Worm (Caenorhabditis elegans) whole organism, L4 larva: ENCODE data around the gene T19B10.2.

Source experiments
- ceh-28 ChIP-seq: fragments of 150-350 bp; optimal IDR thresholded peaks from 2 replicates; lab custom pipeline; 2014; ENCODE audit warnings: missing biosample characterization, missing genetic modification reagents, missing genetic modification characterization
- dpl-1 ChIP-seq: fragments of 150-350 bp; optimal IDR thresholded peaks from 2 replicates; lab custom pipeline; 2014; ENCODE audit warnings: missing biosample characterization, missing genetic modification reagents, missing genetic modification characterization
- lin-39 ChIP-seq: fragments of 150-350 bp; optimal IDR thresholded peaks from 2 replicates; lab custom pipeline; 2014; ENCODE audit warnings: missing biosample characterization, missing genetic modification reagents, missing genetic modification characterization
- mdl-1 ChIP-seq, 2 experiments: fragments of 150-350 bp in 1 of 2; sonication (generic microtip) in 1 of 2; optimal IDR thresholded peaks; 2 replicates each; lab custom pipeline; 2014 to 2017; ENCODE audit warnings: missing biosample characterization in 2 of 2, missing genetic modification characterization in 2 of 2
- pqm-1 ChIP-seq: sonication (generic microtip); optimal IDR thresholded peaks from 2 replicates; lab custom pipeline; 2017; ENCODE audit warnings: missing biosample characterization, missing genetic modification characterization

DNA sequence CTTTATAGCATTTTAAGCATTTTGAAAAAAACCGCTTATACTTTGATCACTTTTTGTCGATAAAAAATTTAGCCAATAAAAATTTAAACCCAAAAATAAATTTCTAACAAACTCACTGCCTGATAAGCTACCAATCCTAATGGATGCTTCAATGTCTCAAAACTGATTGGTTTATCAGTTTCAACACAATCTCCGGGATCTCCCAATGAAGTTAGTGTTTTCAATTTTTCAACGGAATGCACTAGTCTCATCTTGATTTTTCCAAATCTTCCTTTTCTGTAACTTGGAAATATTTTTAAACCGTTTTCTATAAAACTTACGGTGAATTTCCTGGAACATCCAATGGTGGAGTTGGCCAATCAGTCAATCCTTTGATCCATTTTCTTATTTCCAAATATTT is 2.6 kb downstream of the T19B10.2 start:
- TF ChIP-seq mdl-1 (tag; optimal IDR thresholded peaks at IDR 0.05; lab: Kevin White, UChicago), result no peak
- no peak for TF ChIP-seq pqm-1
- TF ChIP-seq dpl-1 (GFP tag; lab: Kevin White, UChicago), result no peak
- no peak for TF ChIP-seq lin-39 (tag; lab: Kevin White, UChicago)
- TF ChIP-seq ceh-28 (tag; lab: Kevin White, UChicago), result no peak
